Worm (Caenorhabditis elegans): ENCODE results near the gene pxd-1.

pxd-1 gene

ce11 chrIII:4015382-4015986 is 9.5 kb downstream of the pxd-1 start:
- no peak for TF ChIP-seq scrt-1 (GFP tag; IDR thresholded peaks at IDR 0.05)
- peak; percentile 38 for TF ChIP-seq ama-1 (optimal IDR thresholded peaks at IDR 0.05)
- TF ChIP-seq hmg-4 (GFP tag; optimal IDR thresholded peaks at IDR 0.05): no peak

- no peak for TF ChIP-seq pes-1 (GFP tag; IDR thresholded peaks at IDR 0.05)
- TF ChIP-seq tbx-11 (GFP tag; IDR thresholded peaks at IDR 0.05): no peak
- no peak for TF ChIP-seq tra-4 (tag; optimal IDR thresholded peaks at IDR 0.05)
- no peak for TF ChIP-seq hmg-4 (GFP tag; optimal IDR thresholded peaks at IDR 0.05)
- TF ChIP-seq hmbx-1 (tag; optimal IDR thresholded peaks at IDR 0.05): no peak
- TF ChIP-seq aly-1 (tag; optimal IDR thresholded peaks at IDR 0.05): no peak
- TF ChIP-seq ceh-36 (tag; optimal IDR thresholded peaks at IDR 0.05): no peak
- TF ChIP-seq ceh-13 (GFP tag; optimal IDR thresholded peaks at IDR 0.05): no peak
- no peak for TF ChIP-seq scrt-1 (GFP tag; IDR thresholded peaks at IDR 0.05)
- no peak for TF ChIP-seq F13C5.2 (tag; optimal IDR thresholded peaks at IDR 0.05)
- TF ChIP-seq flt-1 (GFP tag; IDR thresholded peaks at IDR 0.05): no peak
- no peak for TF ChIP-seq tbx-37 (GFP tag; conservative IDR thresholded peaks at IDR 0.05)
- no peak for TF ChIP-seq sea-1 (GFP tag; conservative IDR thresholded peaks at IDR 0.05)
- no peak for TF ChIP-seq hnd-1 (tag; optimal IDR thresholded peaks at IDR 0.05)
- TF ChIP-seq ama-1 (optimal IDR thresholded peaks at IDR 0.05): no peak
- TF ChIP-seq B0310.2 (tag; optimal IDR thresholded peaks at IDR 0.05): no peak
- no peak for TF ChIP-seq ets-7 (tag; optimal IDR thresholded peaks at IDR 0.05)
Observed at ce11 chrIII:4017527-4017926, 11.6 kb downstream of the pxd-1 start, which contains the start of gene tbb-2. TSS of gene tbb-2 (minus strand) at chrIII:4017627.

ce11 chrIII:4018095-4018498 is 12.2 kb downstream of the pxd-1 start:
- no peak for TF ChIP-seq scrt-1 (GFP tag; IDR thresholded peaks at IDR 0.05)
- TF ChIP-seq tbx-11 (GFP tag; IDR thresholded peaks at IDR 0.05): no peak
- TF ChIP-seq flt-1 (GFP tag; IDR thresholded peaks at IDR 0.05): no peak
- no peak for TF ChIP-seq ceh-13 (GFP tag; optimal IDR thresholded peaks at IDR 0.05)
- no peak for TF ChIP-seq ceh-36 (tag; optimal IDR thresholded peaks at IDR 0.05)
- TF ChIP-seq aly-1 (tag; optimal IDR thresholded peaks at IDR 0.05): no peak
- TF ChIP-seq F13C5.2 (tag; optimal IDR thresholded peaks at IDR 0.05): no peak
- no peak for TF ChIP-seq tra-4 (tag; optimal IDR thresholded peaks at IDR 0.05)
- no peak for TF ChIP-seq B0310.2 (tag; optimal IDR thresholded peaks at IDR 0.05)
- TF ChIP-seq hnd-1 (tag; optimal IDR thresholded peaks at IDR 0.05): no peak
- TF ChIP-seq tbx-37 (GFP tag; conservative IDR thresholded peaks at IDR 0.05): no peak
- TF ChIP-seq ama-1 (optimal IDR thresholded peaks at IDR 0.05): no peak
- TF ChIP-seq sea-1 (GFP tag; conservative IDR thresholded peaks at IDR 0.05): no peak

- TF ChIP-seq sea-1 (GFP tag; conservative IDR thresholded peaks at IDR 0.05): no peak
- TF ChIP-seq pes-1 (GFP tag; IDR thresholded peaks at IDR 0.05): no peak
- peak; percentile 10 for TF ChIP-seq hmg-4 (GFP tag; optimal IDR thresholded peaks at IDR 0.05)
- no peak for TF ChIP-seq ceh-36 (tag; optimal IDR thresholded peaks at IDR 0.05)
Observed at ce11 chrIII:4018591-4019580, 12.9 kb downstream of the pxd-1 start.

ce11 chrIII:4019801-4020200 is 13.9 kb downstream of the pxd-1 start, which contains the start of gene snpc-3.4:
TSS of gene snpc-3.4 (plus strand) at chrIII:4020037.
- TF ChIP-seq aly-1 (tag; optimal IDR thresholded peaks at IDR 0.05): no peak
- TF ChIP-seq F13C5.2 (tag; optimal IDR thresholded peaks at IDR 0.05): peak; percentile 20

- TF ChIP-seq hmbx-1 (tag; optimal IDR thresholded peaks at IDR 0.05) (no peak), sea-1 (GFP tag; conservative IDR thresholded peaks at IDR 0.05) (no peak), ama-1 (optimal IDR thresholded peaks at IDR 0.05) (no peak), aly-1 (tag; optimal IDR thresholded peaks at IDR 0.05) (no peak), hnd-1 (tag; optimal IDR thresholded peaks at IDR 0.05) (no peak), tra-4 (tag; optimal IDR thresholded peaks at IDR 0.05) (no peak), scrt-1 (GFP tag; IDR thresholded peaks at IDR 0.05) (no peak), ceh-13 (GFP tag; optimal IDR thresholded peaks at IDR 0.05) (no peak), F13C5.2 (tag; optimal IDR thresholded peaks at IDR 0.05) (no peak), tbx-11 (GFP tag; IDR thresholded peaks at IDR 0.05) (no peak)
Observed at ce11 chrIII:4021866-4022265, 15.9 kb downstream of the pxd-1 start, which contains the start of gene tftc-5. TSS of gene tftc-5 (plus strand) at chrIII:4022166.

ce11 chrIII:4028061-4028460 is 22.1 kb downstream of the pxd-1 start, which contains the start of gene T02C12.5:
TSS of gene T02C12.5 (minus strand) at chrIII:4028161.
- TF ChIP-seq sea-1 (GFP tag; conservative IDR thresholded peaks at IDR 0.05) (no peak), ama-1 (optimal IDR thresholded peaks at IDR 0.05) (no peak), scrt-1 (GFP tag; IDR thresholded peaks at IDR 0.05) (no peak), pes-1 (GFP tag; IDR thresholded peaks at IDR 0.05) (no peak), hnd-1 (tag; optimal IDR thresholded peaks at IDR 0.05) (no peak), aly-1 (tag; optimal IDR thresholded peaks at IDR 0.05) (no peak), hmbx-1 (tag; optimal IDR thresholded peaks at IDR 0.05) (no peak), tra-4 (tag; optimal IDR thresholded peaks at IDR 0.05) (no peak), tbx-11 (GFP tag; IDR thresholded peaks at IDR 0.05) (no peak), F13C5.2 (tag; optimal IDR thresholded peaks at IDR 0.05) (no peak), ceh-36 (tag; optimal IDR thresholded peaks at IDR 0.05) (no peak), flt-1 (GFP tag; IDR thresholded peaks at IDR 0.05) (no peak), hmg-4 (GFP tag; optimal IDR thresholded peaks at IDR 0.05) (no peak)
